Fruit fly (Drosophila melanogaster): ENCODE measurements around the gene pst.

pst gene

dm6 chr3L:7369543-7369942 lies 9.5 kb upstream of the pst start, which contains the start of gene akirin (continued):
- no peak for TF ChIP-seq ham (GFP tag; IDR thresholded peaks at IDR 0.05)
- no peak for TF ChIP-seq B-H1 (GFP tag; IDR thresholded peaks at IDR 0.05)
- TF ChIP-seq sisA (GFP tag; IDR thresholded peaks at IDR 0.05) = no peak
- no peak for TF ChIP-seq Nf-YC (tag; optimal IDR thresholded peaks at IDR 0.05)
- no peak for TF ChIP-seq Kr (GFP tag; optimal IDR thresholded peaks at IDR 0.05)
- no peak for TF ChIP-seq eyg (GFP tag; optimal IDR thresholded peaks at IDR 0.05)
- no peak for TF ChIP-seq CG12236 (GFP tag; optimal IDR thresholded peaks at IDR 0.05)
- TF ChIP-seq CG12155 (GFP tag; optimal IDR thresholded peaks at IDR 0.05) = peak; percentile 43
- TF ChIP-seq CG10462 (GFP tag; optimal IDR thresholded peaks at IDR 0.05) = no peak
- no peak for TF ChIP-seq klu (GFP tag; IDR thresholded peaks at IDR 0.05)
- TF ChIP-seq mld (GFP tag; IDR thresholded peaks at IDR 0.05; ENCODE audit: partially characterized antibody) = no peak
- no peak for TF ChIP-seq CG5180 (GFP tag; optimal IDR thresholded peaks at IDR 0.05)
- peak; percentile 30 for TF ChIP-seq phol (tag; optimal IDR thresholded peaks at IDR 0.05)
- TF ChIP-seq CG5245 (GFP tag; optimal IDR thresholded peaks at IDR 0.05) = no peak
- no peak for TF ChIP-seq NC2α (GFP tag; optimal IDR thresholded peaks at IDR 0.05)
- TF ChIP-seq trh (GFP tag; optimal IDR thresholded peaks at IDR 0.05) = no peak
- TF ChIP-seq CG2875 (GFP tag; optimal IDR thresholded peaks at IDR 0.05) = no peak
- TF ChIP-seq Sox102F (GFP tag; optimal IDR thresholded peaks at IDR 0.05) = no peak
- TF ChIP-seq Myb (GFP tag; optimal IDR thresholded peaks at IDR 0.05) = peak; percentile 28
- TF ChIP-seq eve (GFP tag; optimal IDR thresholded peaks at IDR 0.05) = no peak
- no peak for TF ChIP-seq sd (tag; optimal IDR thresholded peaks at IDR 0.05)
- no peak for TF ChIP-seq CG13123 (GFP tag; optimal IDR thresholded peaks at IDR 0.05)
- TF ChIP-seq CG10274 (GFP tag; optimal IDR thresholded peaks at IDR 0.05) = no peak
- TF ChIP-seq Meics (GFP tag; optimal IDR thresholded peaks at IDR 0.05) = no peak
- peak; percentile 22; the same call in 1 of the 3 replicates for TF ChIP-seq row (GFP tag; IDR thresholded peaks at IDR 0.05)
- no peak for TF ChIP-seq CG14014 (GFP tag; IDR thresholded peaks at IDR 0.05)
- TF ChIP-seq psq (GFP tag; optimal IDR thresholded peaks at IDR 0.05) = no peak
- TF ChIP-seq cato (GFP tag; optimal IDR thresholded peaks at IDR 0.05; ENCODE audit: borderline replicate concordance) = no peak
- no peak for TF ChIP-seq jumu (GFP tag; optimal IDR thresholded peaks at IDR 0.05)
- TF ChIP-seq wek (GFP tag; optimal IDR thresholded peaks at IDR 0.05) = no peak
- no peak for TF ChIP-seq dan (GFP tag; IDR thresholded peaks at IDR 0.05)
- TF ChIP-seq NK7.1 (GFP tag; optimal IDR thresholded peaks at IDR 0.05) = no peak
- no peak for TF ChIP-seq CkIIα-i1 (GFP tag; IDR thresholded peaks at IDR 0.05)
- no peak for TF ChIP-seq Oaz (GFP tag; IDR thresholded peaks at IDR 0.05)
- TF ChIP-seq HLH3B (GFP tag; IDR thresholded peaks at IDR 0.05) = no peak
- no peak for TF ChIP-seq az2 (GFP tag; optimal IDR thresholded peaks at IDR 0.05)
- TF ChIP-seq CG17186 (GFP tag; optimal IDR thresholded peaks at IDR 0.05) = no peak
- no peak; the same call in 1 of the 2 replicates for TF ChIP-seq stc (GFP tag; IDR thresholded peaks at IDR 0.05)
- no peak for TF ChIP-seq Dek (tag; optimal IDR thresholded peaks at IDR 0.05)
- TF ChIP-seq Med (GFP tag) = peak; percentile 42
- TF ChIP-seq hth (optimal IDR thresholded peaks at IDR 0.05) = no peak
- no peak for TF ChIP-seq exex (tag; optimal IDR thresholded peaks at IDR 0.05)
- no peak for TF ChIP-seq fru (optimal IDR thresholded peaks at IDR 0.05)
- peak in 1 of 2 experiments; percentile 22 for TF ChIP-seq Pdp1 (GFP tag; optimal IDR thresholded peaks at IDR 0.05)
- TF ChIP-seq Ravus (GFP tag; IDR thresholded peaks at IDR 0.05) = no peak
- no peak for TF ChIP-seq HLHmδ (GFP tag; optimal IDR thresholded peaks at IDR 0.05)
- TF ChIP-seq CG1602 (GFP tag; optimal IDR thresholded peaks at IDR 0.05) = no peak
- TF ChIP-seq CG2678 (tag; optimal IDR thresholded peaks at IDR 0.05) = no peak
- TF ChIP-seq lilli (GFP tag; optimal IDR thresholded peaks at IDR 0.05) = no peak
- no peak for TF ChIP-seq Drgx (GFP tag; IDR thresholded peaks at IDR 0.05)

All from whole organism, embryonic.